Worm (Caenorhabditis elegans) whole organism, young adult: ENCODE data around the gene clec-196.

Source experiments
- B0035.1 ChIP-seq: sonication (generic microtip); optimal IDR thresholded peaks from 2 replicates; lab custom pipeline; 2016; ENCODE audit warnings: missing genetic modification characterization, mild to moderate bottlenecking, missing compliant biosample characterization, missing genotype, missing genetic modification reagents
- B0336.3 ChIP-seq: fragments of 200-800 bp; sonication (Bioruptor generic); IDR thresholded peaks from 2 replicates; pipeline ENCODE4 v1.3.6; 2022; ENCODE audit warnings: missing genetic modification characterization, missing compliant biosample characterization
- D2030.7 ChIP-seq: fragments of 200-800 bp; sonication (Bioruptor generic); IDR thresholded peaks from 2 replicates; pipeline ENCODE4 v1.3.6; 2022; ENCODE audit warnings: missing genetic modification reagents, missing genetic modification characterization, missing compliant biosample characterization
- F10E7.11 ChIP-seq: sonication (generic microtip); optimal IDR thresholded peaks from 2 replicates; lab custom pipeline; 2017; ENCODE audit warnings: mild to moderate bottlenecking, missing genetic modification characterization, moderate library complexity, missing compliant biosample characterization
- F23B12.7 ChIP-seq: sonication (generic microtip); optimal IDR thresholded peaks from 2 replicates; lab custom pipeline; 2017; ENCODE audit warnings: missing genetic modification characterization, mild to moderate bottlenecking, missing compliant biosample characterization, antibody characterized with exemption, moderate library complexity; ENCODE audit not compliant: insufficient read depth
- F39B2.1 ChIP-seq: fragments of 200-800 bp; sonication (Bioruptor generic); IDR thresholded peaks from 2 replicates; pipeline ENCODE4 v1.3.6; 2022; ENCODE audit warnings: missing genetic modification reagents, missing genetic modification characterization, missing compliant biosample characterization
- F57A8.1 ChIP-seq: fragments of 200-800 bp; sonication (Bioruptor generic); optimal IDR thresholded peaks from 2 replicates; lab custom pipeline; 2018; ENCODE audit warnings: mild to moderate bottlenecking, missing genetic modification characterization, moderate library complexity, missing compliant biosample characterization
- F57C9.4 ChIP-seq: sonication (generic microtip); optimal IDR thresholded peaks from 2 replicates; lab custom pipeline; 2017; ENCODE audit warnings: mild to moderate bottlenecking, missing genetic modification characterization, missing compliant biosample characterization
- K11D2.4 ChIP-seq: fragments of 200-800 bp; sonication (Bioruptor generic); IDR thresholded peaks from 2 replicates; pipeline ENCODE4 v1.3.6; 2022; ENCODE audit warnings: missing genetic modification reagents, missing genetic modification characterization, missing compliant biosample characterization
- T07F8.4 ChIP-seq: sonication (generic microtip); optimal IDR thresholded peaks from 2 replicates; lab custom pipeline; 2016; ENCODE audit warnings: mild to moderate bottlenecking, missing genetic modification characterization, moderate library complexity, missing compliant biosample characterization
- Y53G8AR.9 ChIP-seq: fragments of 200-800 bp; sonication (Bioruptor generic); conservative IDR thresholded peaks from 2 replicates; pipeline ENCODE4 v1.3.6; 2022; ENCODE audit warnings: missing genetic modification reagents, missing genetic modification characterization, missing compliant biosample characterization
- akir-1 ChIP-seq: fragments of 200-800 bp; sonication (Bioruptor generic); optimal IDR thresholded peaks from 2 replicates; lab custom pipeline; 2018; ENCODE audit warnings: mild to moderate bottlenecking, missing genetic modification characterization, moderate library complexity, missing compliant biosample characterization
- ama-1 ChIP-seq, 3 experiments: fragments of 150-350 bp in 1 of 3; sonication (generic microtip) in 2 of 3; optimal IDR thresholded peaks; 2 replicates each; lab custom pipeline; 2014 to 2018; ENCODE audit warnings: missing biosample characterization in 2 of 3, missing genetic modification characterization in 2 of 3, missing genetic modification reagents in 2 of 3
- aptf-2 ChIP-seq: fragments of 200-800 bp; sonication (Bioruptor generic); conservative IDR thresholded peaks from 2 replicates; pipeline ENCODE4 v1.3.6; 2022; ENCODE audit warnings: missing genetic modification reagents, missing genetic modification characterization, missing compliant biosample characterization
- aptf-3 ChIP-seq: fragments of 200-800 bp; sonication (Bioruptor generic); IDR thresholded peaks from 2 replicates; pipeline ENCODE4 v1.3.6; 2022; ENCODE audit warnings: missing genetic modification characterization, missing compliant biosample characterization
- atf-7 ChIP-seq: sonication (generic microtip); optimal IDR thresholded peaks from 2 replicates; lab custom pipeline; 2017; ENCODE audit warnings: mild to moderate bottlenecking, missing genetic modification characterization, missing compliant biosample characterization
- attf-5 ChIP-seq: fragments of 200-800 bp; sonication (Bioruptor generic); optimal IDR thresholded peaks from 2 replicates; lab custom pipeline; 2018; ENCODE audit warnings: mild to moderate bottlenecking, missing genetic modification characterization, missing compliant biosample characterization
- bed-2 ChIP-seq: fragments of 200-800 bp; sonication (Bioruptor generic); IDR thresholded peaks from 2 replicates; pipeline ENCODE4 v1.3.6; 2022; ENCODE audit warnings: missing genetic modification reagents, missing genetic modification characterization, missing compliant biosample characterization
- ceh-40 ChIP-seq: fragments of 200-800 bp; sonication (Bioruptor generic); IDR thresholded peaks from 2 replicates; pipeline ENCODE4 v1.3.6; 2022; ENCODE audit warnings: missing genetic modification characterization, missing compliant biosample characterization
- dox-1 ChIP-seq: fragments of 200-800 bp; sonication (Bioruptor generic); IDR thresholded peaks from 2 replicates; pipeline ENCODE4 v1.3.6; 2022; ENCODE audit warnings: missing genetic modification reagents, missing genetic modification characterization, missing compliant biosample characterization
- dpl-1 ChIP-seq: fragments of 150-350 bp; optimal IDR thresholded peaks from 2 replicates; lab custom pipeline; 2014; ENCODE audit warnings: missing biosample characterization, missing genetic modification reagents, missing genetic modification characterization
- egl-18 ChIP-seq: fragments of 200-800 bp; sonication (Bioruptor generic); IDR thresholded peaks from 2 replicates; pipeline ENCODE4 v1.3.6; 2022; ENCODE audit warnings: missing genetic modification reagents, missing genetic modification characterization, missing compliant biosample characterization
- fkh-3 ChIP-seq: sonication (generic microtip); optimal IDR thresholded peaks from 2 replicates; lab custom pipeline; 2016; ENCODE audit warnings: mild to moderate bottlenecking, missing genetic modification characterization, missing compliant biosample characterization
- lag-1 ChIP-seq: fragments of 200-800 bp; sonication (Bioruptor generic); IDR thresholded peaks from 2 replicates; pipeline ENCODE4 v1.3.6; 2022; ENCODE audit warnings: missing genetic modification reagents, missing genetic modification characterization, missing compliant biosample characterization
- let-526 ChIP-seq: fragments of 200-800 bp; sonication (Bioruptor generic); IDR thresholded peaks from 2 replicates; pipeline ENCODE4 v1.3.6; 2022; ENCODE audit warnings: missing genetic modification reagents, missing genetic modification characterization, missing compliant biosample characterization
- let-607 ChIP-seq, 2 experiments: fragments of 200-800 bp in 1 of 2; sonication (Bioruptor generic) in 1 of 2; sonication (generic microtip) in 1 of 2; optimal IDR thresholded peaks; 2 replicates each; lab custom pipeline; 2016 to 2018; ENCODE audit warnings: mild to moderate bottlenecking in 2 of 2, missing compliant biosample characterization in 2 of 2, missing genetic modification characterization in 2 of 2, moderate library complexity in 2 of 2, missing genotype in 1 of 2
- lin-26 ChIP-seq: fragments of 200-800 bp; sonication (Bioruptor generic); IDR thresholded peaks from 2 replicates; pipeline ENCODE4 v1.3.6; 2022; ENCODE audit warnings: missing genetic modification reagents, missing genetic modification characterization, missing compliant biosample characterization
- lin-35 ChIP-seq, 3 experiments: fragments of 150-350 bp in 2 of 3; sonication (generic microtip) in 1 of 3; optimal IDR thresholded peaks; 2 replicates each; lab custom pipeline; 2014 to 2018; ENCODE audit warnings: missing biosample characterization in 3 of 3, missing genetic modification characterization in 3 of 3, missing genetic modification reagents in 3 of 3
- lir-1 ChIP-seq: fragments of 200-800 bp; sonication (Bioruptor generic); conservative IDR thresholded peaks from 2 replicates; pipeline ENCODE4 v1.3.6; 2022; ENCODE audit warnings: missing genetic modification reagents, missing genetic modification characterization, missing compliant biosample characterization
- lsl-1 ChIP-seq: fragments of 200-800 bp; sonication (Bioruptor generic); optimal IDR thresholded peaks from 2 replicates; lab custom pipeline; 2018; ENCODE audit warnings: mild to moderate bottlenecking, missing genetic modification characterization, moderate library complexity, missing compliant biosample characterization
- madf-8 ChIP-seq: fragments of 200-800 bp; sonication (Bioruptor generic); conservative IDR thresholded peaks from 2 replicates; pipeline ENCODE4 v1.3.6; 2022; ENCODE audit warnings: missing genetic modification reagents, missing genetic modification characterization, missing compliant biosample characterization
- mel-28 ChIP-seq: sonication (generic microtip); optimal IDR thresholded peaks from 2 replicates; lab custom pipeline; 2016; ENCODE audit warnings: borderline replicate concordance, mild to moderate bottlenecking, missing genetic modification characterization, missing compliant biosample characterization
- mes-4 ChIP-seq: sonication (generic microtip); optimal IDR thresholded peaks from 2 replicates; lab custom pipeline; 2016; ENCODE audit warnings: missing genotype, missing genetic modification characterization, missing compliant biosample characterization
- nhr-27 ChIP-seq: fragments of 200-800 bp; sonication (Bioruptor generic); optimal IDR thresholded peaks from 2 replicates; lab custom pipeline; 2018; ENCODE audit warnings: mild to moderate bottlenecking, missing genetic modification characterization, moderate library complexity, missing compliant biosample characterization
- pbrm-1 ChIP-seq: fragments of 200-800 bp; sonication (Bioruptor generic); IDR thresholded peaks from 2 replicates; pipeline ENCODE4 v1.3.6; 2022; ENCODE audit warnings: missing genetic modification reagents, missing genetic modification characterization, missing compliant biosample characterization
- rec-8 ChIP-seq, 2 experiments: sonication (generic microtip); optimal IDR thresholded peaks; 2 replicates each; lab custom pipeline; 2016; ENCODE audit warnings: mild to moderate bottlenecking in 2 of 2, missing genetic modification characterization in 2 of 2, missing genetic modification reagents in 2 of 2, missing genotype in 2 of 2, missing biosample characterization in 1 of 2, missing compliant biosample characterization in 1 of 2, moderate library complexity in 1 of 2
- repo-1 ChIP-seq: sonication (generic microtip); optimal IDR thresholded peaks from 2 replicates; lab custom pipeline; 2017; ENCODE audit warnings: mild to moderate bottlenecking, missing genetic modification characterization, missing compliant biosample characterization
- sea-2 ChIP-seq: fragments of 200-800 bp; sonication (Bioruptor generic); IDR thresholded peaks from 2 replicates; pipeline ENCODE4 v1.3.6; 2022; ENCODE audit warnings: missing genetic modification characterization, missing compliant biosample characterization
- snpc-1.3 ChIP-seq: sonication (generic microtip); optimal IDR thresholded peaks from 2 replicates; lab custom pipeline; 2017; ENCODE audit warnings: missing genetic modification characterization, mild to moderate bottlenecking, missing compliant biosample characterization, antibody characterized with exemption, moderate library complexity, missing genotype, missing genetic modification reagents; ENCODE audit not compliant: insufficient read depth
- sptf-2 ChIP-seq: fragments of 200-800 bp; sonication (Bioruptor generic); optimal IDR thresholded peaks from 2 replicates; lab custom pipeline; 2018; ENCODE audit warnings: mild to moderate bottlenecking, missing genetic modification characterization, missing compliant biosample characterization
- tlf-1 ChIP-seq: fragments of 200-800 bp; sonication (Bioruptor generic); optimal IDR thresholded peaks from 2 replicates; lab custom pipeline; 2018; ENCODE audit warnings: mild to moderate bottlenecking, missing genetic modification characterization, missing compliant biosample characterization
- xnd-1 ChIP-seq: sonication (generic microtip); optimal IDR thresholded peaks from 2 replicates; lab custom pipeline; 2016; ENCODE audit warnings: missing genotype, missing genetic modification reagents, missing genetic modification characterization, missing compliant biosample characterization
- ztf-22 ChIP-seq: fragments of 200-800 bp; sonication (Bioruptor generic); optimal IDR thresholded peaks from 2 replicates; lab custom pipeline; 2018; ENCODE audit warnings: mild to moderate bottlenecking, missing genetic modification characterization, moderate library complexity, missing compliant biosample characterization
- ztf-25 ChIP-seq: fragments of 200-800 bp; sonication (Bioruptor generic); IDR thresholded peaks from 2 replicates; pipeline ENCODE4 v1.3.6; 2022; ENCODE audit warnings: missing genetic modification reagents, missing genetic modification characterization, missing compliant biosample characterization
- ztf-28 ChIP-seq: fragments of 200-800 bp; sonication (Bioruptor generic); IDR thresholded peaks from 2 replicates; pipeline ENCODE4 v1.3.6; 2022; ENCODE audit warnings: missing genetic modification reagents, missing genetic modification characterization, missing compliant biosample characterization
- ztf-3 ChIP-seq: fragments of 200-800 bp; sonication (Bioruptor generic); optimal IDR thresholded peaks from 2 replicates; lab custom pipeline; 2018; ENCODE audit warnings: mild to moderate bottlenecking, missing genetic modification characterization, missing compliant biosample characterization
- ztf-6 ChIP-seq: fragments of 200-800 bp; sonication (Bioruptor generic); IDR thresholded peaks from 2 replicates; pipeline ENCODE4 v1.3.6; 2022; ENCODE audit warnings: missing genetic modification reagents, missing genetic modification characterization, missing compliant biosample characterization

clec-196 gene

ce11 chrIV:17278363-17278762, 1.6 kb downstream of the clec-196 start (continued):
- TF ChIP-seq ceh-40, result peak; percentile 71; the same call in 1 of the 2 replicates
- TF ChIP-seq ztf-28 (GFP tag; lab: Robert Waterston, UW), result peak; percentile 92
- TF ChIP-seq rec-8 (tag; optimal IDR thresholded peaks at IDR 0.05; lab: Kevin White, UChicago), result no peak
- peak; percentile 61 for TF ChIP-seq madf-8 (GFP tag; lab: Robert Waterston, UW)
- TF ChIP-seq lin-26 (GFP tag; lab: Robert Waterston, UW), result peak; percentile 68
- TF ChIP-seq Y53G8AR.9 (GFP tag; lab: Robert Waterston, UW), result peak; percentile 97
- no peak for TF ChIP-seq F57A8.1 (GFP tag; lab: Kevin White, UChicago)
- peak; percentile 57 for TF ChIP-seq xnd-1 (tag; lab: Kevin White, UChicago)
- TF ChIP-seq ama-1 (optimal IDR thresholded peaks at IDR 0.05; lab: Kevin White, UChicago), result peak; percentile 44
- peak in 1 of 2 experiments; percentile 74 for TF ChIP-seq ama-1 (GFP tag; optimal IDR thresholded peaks at IDR 0.05; lab: Kevin White, UChicago)
- peak; percentile 73; the same call in 1 of the 2 replicates for TF ChIP-seq sea-2 (GFP tag; lab: Robert Waterston, UW)
- TF ChIP-seq egl-18 (GFP tag; lab: Robert Waterston, UW), result peak; percentile 88
- TF ChIP-seq F23B12.7 (tag; lab: Kevin White, UChicago), result no peak
- TF ChIP-seq let-607 (tag; optimal IDR thresholded peaks at IDR 0.05; lab: Kevin White, UChicago), result peak; percentile 82 to 91
- peak; percentile 97 for TF ChIP-seq repo-1 (tag; lab: Kevin White, UChicago)
- peak; percentile 91 for TF ChIP-seq B0035.1 (tag; lab: Kevin White, UChicago)
- TF ChIP-seq nhr-27, result peak; percentile 29
- no peak for TF ChIP-seq T07F8.4 (tag; lab: Kevin White, UChicago)
- peak; percentile 99 for TF ChIP-seq tlf-1 (GFP tag; lab: Kevin White, UChicago)
- TF ChIP-seq mes-4 (tag; lab: Kevin White, UChicago), result no peak
- peak; percentile 45 for TF ChIP-seq dpl-1
- peak; percentile 98 for TF ChIP-seq let-526
- peak; percentile 94 for TF ChIP-seq ztf-6 (GFP tag; lab: Robert Waterston, UW)
- peak; percentile 91 for TF ChIP-seq attf-5 (GFP tag; lab: Kevin White, UChicago)
- TF ChIP-seq lin-35 (GFP tag; optimal IDR thresholded peaks at IDR 0.05; lab: Kevin White, UChicago), result peak in 2 of 3 experiments; percentile 85 to 89
- TF ChIP-seq ztf-25 (GFP tag; lab: Robert Waterston, UW), result 0 out of 2 replicates have a peak, but pooled peaks have one; percentile 33
- TF ChIP-seq F57C9.4, result no peak
- TF ChIP-seq lir-1, result peak; percentile 96
- TF ChIP-seq D2030.7 (GFP tag; lab: Robert Waterston, UW), result peak; percentile 99
- peak; percentile 82 for TF ChIP-seq mel-28
- TF ChIP-seq akir-1 (GFP tag; lab: Kevin White, UChicago), result peak; percentile 1
- peak; percentile 93 for TF ChIP-seq B0336.3
- peak; percentile 98 for TF ChIP-seq pbrm-1 (GFP tag; lab: Robert Waterston, UW)
- peak; percentile 96 for TF ChIP-seq K11D2.4
- peak; percentile 64 for TF ChIP-seq lsl-1 (GFP tag; lab: Kevin White, UChicago)
- no peak for TF ChIP-seq sptf-2
- no peak for TF ChIP-seq F39B2.1 (GFP tag; lab: Robert Waterston, UW)
- TF ChIP-seq aptf-2 (GFP tag; lab: Robert Waterston, UW), result peak; percentile 78
- peak; percentile 96 for TF ChIP-seq dox-1 (GFP tag; lab: Robert Waterston, UW)
- peak; percentile 81 for TF ChIP-seq F10E7.11
- TF ChIP-seq ztf-3 (GFP tag; lab: Kevin White, UChicago), result peak; percentile 96
- TF ChIP-seq snpc-1.3 (tag; lab: Kevin White, UChicago), result peak; percentile 61
- TF ChIP-seq aptf-3 (GFP tag; lab: Robert Waterston, UW), result peak; percentile 24; the same call in 1 of the 2 replicates
- TF ChIP-seq atf-7 (tag; lab: Kevin White, UChicago), result peak; percentile 96
- TF ChIP-seq lag-1 (GFP tag; lab: Robert Waterston, UW), result no peak
- no peak for TF ChIP-seq fkh-3 (tag; lab: Kevin White, UChicago)
- no peak for TF ChIP-seq ztf-22 (GFP tag; lab: Kevin White, UChicago)
- TF ChIP-seq bed-2 (GFP tag; lab: Robert Waterston, UW), result peak; percentile 77
